Fruit fly (Drosophila melanogaster): Measurements from ENCODE around the gene mfas.

DNA sequence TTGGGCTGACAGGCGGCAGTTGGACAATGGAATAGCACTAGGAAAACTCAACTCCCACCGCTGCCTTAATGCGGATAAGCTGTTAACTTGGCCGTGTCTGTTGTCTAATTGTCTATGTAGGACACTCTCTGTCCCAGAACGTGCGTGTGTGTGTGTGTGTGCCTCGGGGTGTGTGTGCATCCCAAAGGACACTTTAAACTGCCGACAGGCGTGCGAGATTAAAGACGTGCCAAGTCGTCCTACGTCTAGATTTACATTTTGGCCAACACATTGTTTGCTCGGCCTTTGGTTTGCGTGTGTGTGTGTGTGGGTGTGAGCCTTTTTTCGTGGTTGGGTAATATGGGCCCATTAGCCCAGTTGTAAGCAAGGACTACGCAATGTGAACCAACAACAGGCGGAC, 5.0 kb upstream of the mfas start:
- TF ChIP-seq h (optimal IDR thresholded peaks at IDR 0.05) (no peak), psq (optimal IDR thresholded peaks at IDR 0.05) (no peak), Sin3A (optimal IDR thresholded peaks at IDR 0.05) (no peak)

Data from Kc167 (cell line).